Fruit fly (Drosophila melanogaster) Kc167 (cell line): ENCODE data around the gene CG6425.

Experiments used
- Myc ChIP-seq: fragments of >200 bp; optimal IDR thresholded peaks from 2 replicates; lab custom pipeline; 2017; ENCODE audit warnings: missing external identifiers
- Sin3A ChIP-seq: fragments of >200 bp; optimal IDR thresholded peaks from 2 replicates; lab custom pipeline; 2018; ENCODE audit warnings: missing external identifiers
- h ChIP-seq: fragments of >200 bp; optimal IDR thresholded peaks from 3 replicates; lab custom pipeline; 2018; ENCODE audit warnings: missing external identifiers
- psq ChIP-seq: fragments of >200 bp; optimal IDR thresholded peaks from 2 replicates; lab custom pipeline; 2017; ENCODE audit warnings: missing external identifiers
- ttk ChIP-seq: sonication (Bioruptor generic); optimal IDR thresholded peaks from 2 replicates; lab custom pipeline; 2017; ENCODE audit warnings: missing external identifiers

dm6 chr3R:26737310-26737709 is 20.1 kb upstream of the CG6425 start, which contains the start of gene CG14247:
- no peak for TF ChIP-seq Sin3A (lab: Kevin White, UChicago)
- no peak for TF ChIP-seq psq (lab: Kevin White, UChicago)
- TF ChIP-seq ttk = no peak
- no peak for TF ChIP-seq h (lab: Kevin White, UChicago)
- no peak for TF ChIP-seq Myc (lab: Kevin White, UChicago)
